Fruit fly (Drosophila melanogaster) whole organism, prepupa: ENCODE measurements around the gene nompC.
A peak's percentile ranks its signal among the peaks of the same experiment; 100 is the strongest.

Source experiments
- Blimp-1 ChIP-seq: fragments of 200-800 bp; sonication (Bioruptor generic); optimal IDR thresholded peaks from 3 replicates; lab custom pipeline; 2017; ENCODE audit warnings: missing biosample characterization, missing genetic modification characterization, mild to moderate bottlenecking, moderate library complexity, missing genetic modification reagents
- CG16779 ChIP-seq: fragments of 200-800 bp; sonication (Bioruptor generic); optimal IDR thresholded peaks from 3 replicates; lab custom pipeline; 2017; ENCODE audit warnings: missing biosample characterization, mild to moderate bottlenecking, missing genetic modification characterization
- CG6276 ChIP-seq: fragments of 200-800 bp; sonication (Bioruptor generic); optimal IDR thresholded peaks from 2 replicates; lab custom pipeline; 2017; ENCODE audit warnings: missing biosample characterization, mild to moderate bottlenecking, missing genetic modification characterization
- CG8319 ChIP-seq: fragments of 200-800 bp; sonication (Bioruptor generic); optimal IDR thresholded peaks from 3 replicates; lab custom pipeline; 2016; ENCODE audit warnings: missing biosample characterization, missing genetic modification characterization
- Ets96B ChIP-seq: fragments of 200-800 bp; optimal IDR thresholded peaks from 2 replicates; lab custom pipeline; 2019; ENCODE audit warnings: missing biosample characterization, mild to moderate bottlenecking, missing genetic modification characterization, moderate library complexity
- Hr38 ChIP-seq: sonication (Bioruptor generic); optimal IDR thresholded peaks from 2 replicates; lab custom pipeline; 2016; ENCODE audit warnings: missing biosample characterization, missing genetic modification characterization
- Lpt ChIP-seq: fragments of 200-800 bp; sonication (Bioruptor generic); optimal IDR thresholded peaks from 3 replicates; lab custom pipeline; 2016; ENCODE audit warnings: missing biosample characterization, missing genetic modification characterization
- OdsH ChIP-seq: fragments of 200-800 bp; sonication (Bioruptor generic); optimal IDR thresholded peaks from 3 replicates; lab custom pipeline; 2016; ENCODE audit warnings: missing biosample characterization, missing genetic modification characterization
- Sox102F ChIP-seq: fragments of 200-800 bp; sonication (Bioruptor generic); optimal IDR thresholded peaks from 2 replicates; lab custom pipeline; 2016; ENCODE audit warnings: missing biosample characterization, mild to moderate bottlenecking, missing genetic modification characterization
- fd59A ChIP-seq: fragments of 200-800 bp; sonication (Bioruptor generic); optimal IDR thresholded peaks from 2 replicates; lab custom pipeline; 2017; ENCODE audit warnings: missing biosample characterization, mild to moderate bottlenecking, missing genetic modification characterization, missing genetic modification reagents
- fkh ChIP-seq: fragments of 200-800 bp; sonication (Bioruptor generic); optimal IDR thresholded peaks from 3 replicates; lab custom pipeline; 2017; ENCODE audit warnings: missing biosample characterization, mild to moderate bottlenecking, missing genetic modification characterization, moderate library complexity
- lz ChIP-seq: fragments of 200-800 bp; sonication (Bioruptor generic); optimal IDR thresholded peaks from 3 replicates; lab custom pipeline; 2016; ENCODE audit warnings: missing biosample characterization, missing genetic modification characterization
- ss ChIP-seq, 2 experiments: fragments of 200-800 bp; sonication (Bioruptor generic); optimal IDR thresholded peaks; 2 replicates in 1 of 2; 3 replicates in 1 of 2; lab custom pipeline; 2017 to 2018; ENCODE audit warnings: mild to moderate bottlenecking in 2 of 2, missing biosample characterization in 2 of 2, missing genetic modification characterization in 2 of 2, moderate library complexity in 1 of 2
- svp ChIP-seq: fragments of 200-800 bp; sonication (Bioruptor generic); peaks from one replicate; lab custom pipeline; 2016; ENCODE audit warnings: missing biosample characterization, missing genetic modification characterization

- TF ChIP-seq Ets96B (tag; lab: Kevin White, UChicago) (peak; percentile 31), lz (peak; percentile 60), Blimp-1 (GFP tag; lab: Kevin White, UChicago) (no peak), fd59A (no peak), CG6276 (GFP tag; lab: Kevin White, UChicago) (no peak), CG16779 (tag; lab: Kevin White, UChicago) (no peak), CG8319 (GFP tag; lab: Kevin White, UChicago) (peak; percentile 21), Hr38 (GFP tag; lab: Kevin White, UChicago) (no peak), fkh (GFP tag; lab: Kevin White, UChicago) (no peak), svp (GFP tag; lab: Kevin White, UChicago) (peak; percentile 84), Lpt (GFP tag; lab: Kevin White, UChicago) (no peak), Sox102F (GFP tag; lab: Kevin White, UChicago) (peak; percentile 49), ss (GFP tag; optimal IDR thresholded peaks at IDR 0.05; lab: Kevin White, UChicago) (peak in 1 of 2 experiments; percentile 4), OdsH (peak; percentile 16)
Observed at dm6 chr2L:5393339-5393738, 47.3 kb downstream of the nompC start.
